Worm (Caenorhabditis elegans) whole organism, L4 larva: ENCODE data around the gene Y17G9B.11.
A peak's percentile ranks its signal among the peaks of the same experiment; 100 is the strongest.

ENCODE experiments used
- F37D6.2 ChIP-seq: sonication (generic microtip); optimal IDR thresholded peaks from 2 replicates; lab custom pipeline; 2016; ENCODE audit warnings: mild to moderate bottlenecking, missing genetic modification characterization, missing compliant biosample characterization
- F49E8.2 ChIP-seq: sonication (generic microtip); optimal IDR thresholded peaks from 2 replicates; lab custom pipeline; 2016; ENCODE audit warnings: missing compliant biosample characterization, mild to moderate bottlenecking, missing genetic modification characterization, borderline replicate concordance
- Y48G9A.11 ChIP-seq: fragments of 200-800 bp; sonication (Bioruptor generic); IDR thresholded peaks from 2 replicates; pipeline ENCODE4 v1.3.6; 2022; ENCODE audit warnings: missing genetic modification reagents, missing genetic modification characterization, missing compliant biosample characterization
- Y75B8A.6 ChIP-seq: fragments of 200-800 bp; sonication (Bioruptor generic); IDR thresholded peaks from 2 replicates; pipeline ENCODE4 v1.3.6; 2022; ENCODE audit warnings: missing genetic modification reagents, missing genetic modification characterization, missing compliant biosample characterization
- aha-1 ChIP-seq: fragments of 150-350 bp; peaks from one replicate; lab custom pipeline; 2014; ENCODE audit warnings: missing biosample characterization, missing genetic modification characterization
- ama-1 ChIP-seq: fragments of 150-350 bp; optimal IDR thresholded peaks from 2 replicates; lab custom pipeline; 2014; ENCODE audit warnings: inconsistent platforms, mixed read lengths
- ceh-28 ChIP-seq: fragments of 150-350 bp; optimal IDR thresholded peaks from 2 replicates; lab custom pipeline; 2014; ENCODE audit warnings: missing biosample characterization, missing genetic modification reagents, missing genetic modification characterization
- ceh-62 ChIP-seq: sonication (generic microtip); optimal IDR thresholded peaks from 2 replicates; lab custom pipeline; 2017; ENCODE audit warnings: missing biosample characterization, missing genetic modification characterization
- ceh-82 ChIP-seq: sonication (generic microtip); optimal IDR thresholded peaks from 2 replicates; lab custom pipeline; 2017; ENCODE audit warnings: missing biosample characterization, missing genetic modification characterization
- ces-1 ChIP-seq: fragments of 150-350 bp; sonication (generic microtip); optimal IDR thresholded peaks from 4 replicates; lab custom pipeline; 2014; ENCODE audit warnings: missing biosample characterization, missing genetic modification reagents, missing genetic modification characterization
- dmd-8 ChIP-seq: fragments of 200-800 bp; sonication (Bioruptor generic); IDR thresholded peaks from 2 replicates; pipeline ENCODE4 v1.3.6; 2022; ENCODE audit warnings: missing genetic modification characterization, missing compliant biosample characterization
- dpl-1 ChIP-seq: fragments of 150-350 bp; optimal IDR thresholded peaks from 2 replicates; lab custom pipeline; 2014; ENCODE audit warnings: missing biosample characterization, missing genetic modification reagents, missing genetic modification characterization
- dve-1 ChIP-seq: sonication (generic microtip); optimal IDR thresholded peaks from 2 replicates; lab custom pipeline; 2017; ENCODE audit warnings: antibody characterized with exemption, mild to moderate bottlenecking, missing genetic modification characterization, missing compliant biosample characterization; ENCODE audit not compliant: insufficient read depth
- fos-1 ChIP-seq: fragments of 150-350 bp; optimal IDR thresholded peaks from 2 replicates; lab custom pipeline; 2014; ENCODE audit warnings: missing biosample characterization, missing genetic modification characterization
- gei-8 ChIP-seq: fragments of 200-800 bp; sonication (Bioruptor generic); optimal IDR thresholded peaks from 2 replicates; lab custom pipeline; 2018; ENCODE audit warnings: mild to moderate bottlenecking, missing genetic modification characterization, missing compliant biosample characterization
- hlh-11 ChIP-seq: fragments of 200-800 bp; sonication (Bioruptor generic); optimal IDR thresholded peaks from 2 replicates; lab custom pipeline; 2018; ENCODE audit warnings: mild to moderate bottlenecking, missing genetic modification characterization, missing compliant biosample characterization
- lin-1 ChIP-seq: fragments of 200-800 bp; sonication (Bioruptor generic); IDR thresholded peaks from 2 replicates; pipeline ENCODE4 v1.3.6; 2022; ENCODE audit warnings: missing genetic modification reagents, missing genetic modification characterization, missing compliant biosample characterization
- lin-38 ChIP-seq: fragments of 200-800 bp; sonication (Bioruptor generic); IDR thresholded peaks from 2 replicates; pipeline ENCODE4 v1.3.6; 2022; ENCODE audit warnings: missing genetic modification reagents, missing genetic modification characterization, missing compliant biosample characterization
- lir-3 ChIP-seq: sonication (generic microtip); optimal IDR thresholded peaks from 2 replicates; lab custom pipeline; 2016; ENCODE audit warnings: mild to moderate bottlenecking, missing genetic modification characterization, missing compliant biosample characterization
- lsy-2 ChIP-seq, 2 experiments: fragments of 150-350 bp in 1 of 2; sonication (generic microtip) in 1 of 2; optimal IDR thresholded peaks; 2 replicates each; lab custom pipeline; 2014 to 2017; ENCODE audit warnings: missing biosample characterization in 2 of 2, missing genetic modification characterization in 2 of 2
- madf-9 ChIP-seq: fragments of 200-800 bp; sonication (Bioruptor generic); conservative IDR thresholded peaks from 2 replicates; pipeline ENCODE4 v1.3.6; 2022; ENCODE audit warnings: missing genetic modification reagents, missing genetic modification characterization, missing compliant biosample characterization
- mdt-29 ChIP-seq: fragments of 200-800 bp; sonication (Bioruptor generic); IDR thresholded peaks from 2 replicates; pipeline ENCODE4 v1.3.6; 2022; ENCODE audit warnings: missing genetic modification reagents, missing genetic modification characterization, missing compliant biosample characterization
- mep-1 ChIP-seq: fragments of 150-350 bp; sonication (generic microtip); optimal IDR thresholded peaks from 3 replicates; lab custom pipeline; 2014; ENCODE audit warnings: missing biosample characterization, missing genetic modification characterization
- mes-2 ChIP-seq: sonication (generic microtip); optimal IDR thresholded peaks from 2 replicates; lab custom pipeline; 2016; ENCODE audit warnings: missing genotype, mild to moderate bottlenecking, missing genetic modification characterization, missing compliant biosample characterization; ENCODE audit not compliant: poor library complexity, severe bottlenecking
- mxl-2 ChIP-seq: fragments of 200-800 bp; sonication (Bioruptor generic); conservative IDR thresholded peaks from 2 replicates; pipeline ENCODE4 v1.3.6; 2022; ENCODE audit warnings: missing genetic modification reagents, missing genetic modification characterization, missing compliant biosample characterization
- nhr-11 ChIP-seq: fragments of 150-350 bp; optimal IDR thresholded peaks from 2 replicates; lab custom pipeline; 2014; ENCODE audit warnings: missing biosample characterization, missing genetic modification characterization
- nhr-111 ChIP-seq: fragments of 200-800 bp; sonication (Bioruptor generic); optimal IDR thresholded peaks from 2 replicates; lab custom pipeline; 2018; ENCODE audit warnings: mild to moderate bottlenecking, missing genetic modification characterization, missing compliant biosample characterization
- nhr-76 ChIP-seq: fragments of 150-350 bp; optimal IDR thresholded peaks from 2 replicates; lab custom pipeline; 2014; ENCODE audit warnings: missing biosample characterization, missing genetic modification characterization
- nhr-77 ChIP-seq: fragments of 150-350 bp; optimal IDR thresholded peaks from 2 replicates; lab custom pipeline; 2014; ENCODE audit warnings: missing biosample characterization, missing genetic modification characterization
- pqm-1 ChIP-seq: sonication (generic microtip); optimal IDR thresholded peaks from 2 replicates; lab custom pipeline; 2017; ENCODE audit warnings: missing biosample characterization, missing genetic modification characterization
- saeg-2 ChIP-seq: fragments of 200-800 bp; sonication (Bioruptor generic); IDR thresholded peaks from 2 replicates; pipeline ENCODE4 v1.3.6; 2022; ENCODE audit warnings: missing genetic modification reagents, missing genetic modification characterization, missing compliant biosample characterization
- sdz-12 ChIP-seq: fragments of 200-800 bp; sonication (Bioruptor generic); optimal IDR thresholded peaks from 2 replicates; lab custom pipeline; 2018; ENCODE audit warnings: mild to moderate bottlenecking, missing genetic modification characterization, missing compliant biosample characterization
- snpc-1.2 ChIP-seq: fragments of 200-800 bp; sonication (Bioruptor generic); IDR thresholded peaks from 2 replicates; pipeline ENCODE4 v1.3.6; 2022; ENCODE audit warnings: missing genetic modification reagents, missing genetic modification characterization, missing compliant biosample characterization
- snpc-4 ChIP-seq: fragments of 150-350 bp; optimal IDR thresholded peaks from 2 replicates; lab custom pipeline; 2014; ENCODE audit warnings: missing biosample characterization, missing genetic modification characterization
- tag-97 ChIP-seq: fragments of 200-800 bp; sonication (Bioruptor generic); IDR thresholded peaks from 2 replicates; pipeline ENCODE4 v1.3.6; 2022; ENCODE audit warnings: missing genetic modification characterization, missing compliant biosample characterization
- tra-1 ChIP-seq: fragments of 200-800 bp; sonication (Bioruptor generic); IDR thresholded peaks from 2 replicates; pipeline ENCODE4 v1.3.6; 2022; ENCODE audit warnings: missing genetic modification reagents, missing genetic modification characterization, missing compliant biosample characterization
- unc-130 ChIP-seq: sonication (generic microtip); optimal IDR thresholded peaks from 2 replicates; lab custom pipeline; 2016; ENCODE audit warnings: missing genetic modification reagents, missing genetic modification characterization, missing compliant biosample characterization
- unc-62 ChIP-seq, 3 experiments: fragments of 150-350 bp in 1 of 3; sonication (generic microtip); optimal IDR thresholded peaks in 2 of 3; peaks in 1 of 3; 1 replicate in 1 of 3; 2 replicates in 2 of 3; lab custom pipeline; 2014 to 2017; ENCODE audit warnings: missing biosample characterization in 3 of 3, missing genetic modification characterization in 3 of 3, missing genetic modification reagents in 3 of 3, missing genotype in 1 of 3
- vab-7 ChIP-seq: fragments of 200-800 bp; sonication (Bioruptor generic); IDR thresholded peaks from 2 replicates; pipeline ENCODE4 v1.3.6; 2022; ENCODE audit warnings: missing genetic modification reagents, missing genetic modification characterization, missing compliant biosample characterization
- zfp-2 ChIP-seq: sonication (generic microtip); optimal IDR thresholded peaks from 2 replicates; lab custom pipeline; 2016; ENCODE audit warnings: mild to moderate bottlenecking, missing genetic modification characterization, missing compliant biosample characterization
- zfp-3 ChIP-seq: fragments of 200-800 bp; sonication (Bioruptor generic); conservative IDR thresholded peaks from 2 replicates; pipeline ENCODE4 v1.3.6; 2022; ENCODE audit warnings: missing genetic modification reagents, missing genetic modification characterization, missing compliant biosample characterization
- zip-2 ChIP-seq: fragments of 150-350 bp; optimal IDR thresholded peaks from 2 replicates; lab custom pipeline; 2014; ENCODE audit warnings: missing biosample characterization, missing genetic modification characterization
- ztf-7 ChIP-seq: fragments of 150-350 bp; optimal IDR thresholded peaks from 2 replicates; lab custom pipeline; 2014; ENCODE audit warnings: missing biosample characterization, missing genetic modification characterization

Gene Y17G9B.11

ce11 chrIV:4749728-4750278, 6.6 kb upstream of the Y17G9B.11 start, which contains the start of the genes rpl-20 and Y17G9B.5 (continued):
- TF ChIP-seq tra-1 (GFP tag; lab: Robert Waterston, UW) (peak; percentile 99), ama-1 (lab: Kevin White, UChicago) (peak; percentile 92), pqm-1 (peak; percentile 94), vab-7 (peak; percentile 99), nhr-77 (tag; lab: Kevin White, UChicago) (peak; percentile 100), Y48G9A.11 (GFP tag; lab: Robert Waterston, UW) (peak; percentile 95), snpc-4 (peak; percentile 65), mdt-29 (GFP tag; lab: Robert Waterston, UW) (peak; percentile 97), tag-97 (peak; percentile 94; the same call in 1 of the 2 replicates), lin-1 (GFP tag; lab: Robert Waterston, UW) (peak; percentile 99), ces-1 (GFP tag; lab: Kevin White, UChicago) (peak; percentile 96), mep-1 (peak; percentile 100)

- TF ChIP-seq unc-130 (GFP tag; lab: Kevin White, UChicago) (peak; percentile 9), ztf-7 (tag; lab: Kevin White, UChicago) (no peak), lir-3 (tag; lab: Kevin White, UChicago) (no peak), mdt-29 (GFP tag; lab: Robert Waterston, UW) (no peak), snpc-1.2 (GFP tag; lab: Robert Waterston, UW) (peak; percentile 56; the same call in 1 of the 2 replicates), Y75B8A.6 (GFP tag; lab: Robert Waterston, UW) (no peak), nhr-11 (no peak)
Measured at ce11 chrIV:4751814-4752213, 4.6 kb upstream of the Y17G9B.11 start, which contains the start of gene Y17G9B.4. Y17G9B.4 (plus strand) TSS chrIV:4752119.

ce11 chrIV:4758659-4759058, 2.3 kb downstream of the Y17G9B.11 start, which contains the start of gene Y17G9B.8:
Y17G9B.8 (minus strand) TSS chrIV:4758840.
- TF ChIP-seq nhr-76 (tag; lab: Kevin White, UChicago): no peak
- TF ChIP-seq lin-38 (GFP tag; lab: Robert Waterston, UW): peak; percentile 45
- TF ChIP-seq madf-9 (GFP tag; lab: Robert Waterston, UW): no peak
- TF ChIP-seq F49E8.2: peak; percentile 27
- TF ChIP-seq vab-7: no peak
- peak in 1 of 2 experiments; percentile 73 for TF ChIP-seq unc-62 (GFP tag; optimal IDR thresholded peaks at IDR 0.05 in 1 of 2; lab: Kevin White, UChicago)
- TF ChIP-seq unc-62 (tag; optimal IDR thresholded peaks at IDR 0.05; lab: Kevin White, UChicago): no peak
- peak; percentile 63 for TF ChIP-seq snpc-1.2 (GFP tag; lab: Robert Waterston, UW)
- peak in 1 of 2 experiments; percentile 5 for TF ChIP-seq lsy-2 (tag; optimal IDR thresholded peaks at IDR 0.05; lab: Kevin White, UChicago)
- TF ChIP-seq mes-2 (tag; lab: Kevin White, UChicago): peak; percentile 19
- TF ChIP-seq, all 104 proteins: peak for 6

- no peak for TF ChIP-seq ama-1 (lab: Kevin White, UChicago)
- TF ChIP-seq F49E8.2: peak; percentile 77
- no peak for TF ChIP-seq gei-8 (GFP tag; lab: Kevin White, UChicago)
- TF ChIP-seq sdz-12 (GFP tag; lab: Kevin White, UChicago): no peak
- no peak for TF ChIP-seq ceh-62 (tag; lab: Kevin White, UChicago)
- no peak for TF ChIP-seq dpl-1 (GFP tag; lab: Kevin White, UChicago)
- no peak for TF ChIP-seq dmd-8
- peak; percentile 61 for TF ChIP-seq lin-38 (GFP tag; lab: Robert Waterston, UW)
- TF ChIP-seq ceh-82: no peak
- TF ChIP-seq zfp-3: no peak
- TF ChIP-seq aha-1: no peak
- no peak for TF ChIP-seq mes-2 (tag; lab: Kevin White, UChicago)
- TF ChIP-seq snpc-4: no peak
- peak; percentile 86 for TF ChIP-seq snpc-1.2 (GFP tag; lab: Robert Waterston, UW)
- TF ChIP-seq zfp-2 (tag; lab: Kevin White, UChicago): no peak
- TF ChIP-seq F37D6.2 (tag; lab: Kevin White, UChicago): no peak
- no peak for TF ChIP-seq mxl-2 (GFP tag; lab: Robert Waterston, UW)
- no peak for TF ChIP-seq dve-1
- TF ChIP-seq madf-9 (GFP tag; lab: Robert Waterston, UW): no peak
- no peak for TF ChIP-seq hlh-11 (tag; lab: Kevin White, UChicago)
- TF ChIP-seq ceh-28 (tag; lab: Kevin White, UChicago): no peak
- TF ChIP-seq zip-2: no peak
- no peak for TF ChIP-seq saeg-2 (GFP tag; lab: Robert Waterston, UW)
- TF ChIP-seq fos-1 (tag; lab: Kevin White, UChicago): no peak
- TF ChIP-seq nhr-111 (GFP tag; lab: Kevin White, UChicago): no peak
Measured at ce11 chrIV:4760378-4761084, 4.1 kb downstream of the Y17G9B.11 start, which contains the start of the genes memi-1 and cyp-31A3. memi-1 (minus strand) TSS chrIV:4760428. cyp-31A3 (plus strand) TSS chrIV:4761049.
